Worm (Caenorhabditis elegans) whole organism, mixed stage, embryonic: ENCODE results near the gene nlp-18.

Experiments used
- M03D4.4 ChIP-seq: sonication (generic microtip); optimal IDR thresholded peaks from 2 replicates; lab custom pipeline; 2017; ENCODE audit warnings: mild to moderate bottlenecking, missing genetic modification characterization, missing compliant biosample characterization
- bed-3 ChIP-seq: fragments of 200-800 bp; sonication (Bioruptor generic); optimal IDR thresholded peaks from 3 replicates; lab custom pipeline; 2018; ENCODE audit warnings: mild to moderate bottlenecking, missing genetic modification characterization, moderate library complexity, missing compliant biosample characterization
- blmp-1 ChIP-seq: fragments of 150-350 bp; optimal IDR thresholded peaks from 2 replicates; lab custom pipeline; 2014; ENCODE audit warnings: missing biosample characterization, missing genetic modification characterization
- ceh-39 ChIP-seq: fragments of 150-350 bp; optimal IDR thresholded peaks from 2 replicates; lab custom pipeline; 2014; ENCODE audit warnings: missing biosample characterization, missing genetic modification characterization
- ceh-43 ChIP-seq: fragments of 200-800 bp; sonication (Bioruptor generic); optimal IDR thresholded peaks from 2 replicates; lab custom pipeline; 2018; ENCODE audit warnings: mild to moderate bottlenecking, missing genetic modification characterization, moderate library complexity, missing compliant biosample characterization
- ces-1 ChIP-seq: fragments of 150-350 bp; optimal IDR thresholded peaks from 2 replicates; lab custom pipeline; 2014; ENCODE audit warnings: missing biosample characterization, missing genetic modification reagents, missing genetic modification characterization
- cnd-1 ChIP-seq: fragments of 200-800 bp; sonication (Bioruptor generic); optimal IDR thresholded peaks from 2 replicates; lab custom pipeline; 2018; ENCODE audit warnings: mild to moderate bottlenecking, missing genetic modification characterization, missing compliant biosample characterization
- drap-1 ChIP-seq: fragments of 200-800 bp; sonication (Bioruptor generic); optimal IDR thresholded peaks from 3 replicates; lab custom pipeline; 2018; ENCODE audit warnings: mild to moderate bottlenecking, missing genetic modification characterization, missing compliant biosample characterization
- elt-1 ChIP-seq: sonication (generic microtip); optimal IDR thresholded peaks from 2 replicates; lab custom pipeline; 2017; ENCODE audit warnings: missing genetic modification characterization, mild to moderate bottlenecking, missing compliant biosample characterization, antibody characterized with exemption, moderate library complexity, borderline replicate concordance; ENCODE audit not compliant: insufficient read depth
- elt-3 ChIP-seq: fragments of 150-350 bp; optimal IDR thresholded peaks from 2 replicates; lab custom pipeline; 2014; ENCODE audit warnings: missing biosample characterization, missing genetic modification characterization
- flh-1 ChIP-seq: fragments of 200-800 bp; sonication (Bioruptor generic); optimal IDR thresholded peaks from 2 replicates; lab custom pipeline; 2018; ENCODE audit warnings: mild to moderate bottlenecking, missing genetic modification characterization, moderate library complexity, missing compliant biosample characterization
- ham-2 ChIP-seq: fragments of 200-800 bp; sonication (Bioruptor generic); optimal IDR thresholded peaks from 2 replicates; lab custom pipeline; 2018; ENCODE audit warnings: mild to moderate bottlenecking, missing genetic modification characterization, missing compliant biosample characterization
- hlh-1 ChIP-seq: fragments of 150-350 bp; optimal IDR thresholded peaks from 2 replicates; lab custom pipeline; 2014; ENCODE audit warnings: missing biosample characterization, missing genetic modification reagents, missing genetic modification characterization
- lin-13 ChIP-seq: fragments of 150-350 bp; optimal IDR thresholded peaks from 2 replicates; lab custom pipeline; 2014; ENCODE audit warnings: missing biosample characterization, missing genetic modification characterization
- lin-32 ChIP-seq: fragments of 200-800 bp; sonication (Bioruptor generic); optimal IDR thresholded peaks from 2 replicates; lab custom pipeline; 2018; ENCODE audit warnings: mild to moderate bottlenecking, missing genetic modification characterization, missing compliant biosample characterization
- lsy-2 ChIP-seq: fragments of 150-350 bp; optimal IDR thresholded peaks from 2 replicates; lab custom pipeline; 2014; ENCODE audit warnings: missing biosample characterization, missing genetic modification characterization
- mab-5 ChIP-seq: fragments of 150-350 bp; optimal IDR thresholded peaks from 2 replicates; lab custom pipeline; 2014; ENCODE audit warnings: missing biosample characterization, missing genetic modification characterization
- mep-1 ChIP-seq: fragments of 150-350 bp; optimal IDR thresholded peaks from 2 replicates; lab custom pipeline; 2017; ENCODE audit warnings: missing biosample characterization, missing genetic modification reagents, missing genetic modification characterization, inconsistent platforms
- mls-2 ChIP-seq: sonication (generic microtip); optimal IDR thresholded peaks from 2 replicates; lab custom pipeline; 2016; ENCODE audit warnings: mild to moderate bottlenecking, missing genetic modification characterization, moderate library complexity, missing compliant biosample characterization
- nhr-12 ChIP-seq: fragments of 150-350 bp; optimal IDR thresholded peaks from 2 replicates; lab custom pipeline; 2014; ENCODE audit warnings: missing biosample characterization, missing genetic modification characterization
- nhr-2 ChIP-seq: fragments of 150-350 bp; optimal IDR thresholded peaks from 2 replicates; lab custom pipeline; 2014; ENCODE audit warnings: missing biosample characterization, missing genetic modification characterization
- nhr-237 ChIP-seq: fragments of 150-350 bp; optimal IDR thresholded peaks from 2 replicates; lab custom pipeline; 2014; ENCODE audit warnings: missing biosample characterization, missing genetic modification characterization
- nhr-28 ChIP-seq: fragments of 150-350 bp; optimal IDR thresholded peaks from 2 replicates; lab custom pipeline; 2014; ENCODE audit warnings: missing biosample characterization, missing genetic modification characterization
- nhr-76 ChIP-seq: sonication (generic microtip); optimal IDR thresholded peaks from 2 replicates; lab custom pipeline; 2017; ENCODE audit warnings: missing biosample characterization, missing genetic modification characterization
- pha-4 ChIP-seq: fragments of 150-350 bp; optimal IDR thresholded peaks from 2 replicates; lab custom pipeline; 2018; ENCODE audit warnings: missing biosample characterization, missing genetic modification reagents, missing genetic modification characterization
- sem-2 ChIP-seq: fragments of 200-800 bp; sonication (Bioruptor generic); optimal IDR thresholded peaks from 2 replicates; lab custom pipeline; 2018; ENCODE audit warnings: mild to moderate bottlenecking, missing genetic modification characterization, missing compliant biosample characterization
- snpc-4 ChIP-seq: fragments of 150-350 bp; optimal IDR thresholded peaks from 2 replicates; lab custom pipeline; 2014; ENCODE audit warnings: missing biosample characterization, missing genetic modification characterization
- sptf-1 ChIP-seq: sonication (generic microtip); optimal IDR thresholded peaks from 2 replicates; lab custom pipeline; 2017; ENCODE audit warnings: mild to moderate bottlenecking, missing genetic modification characterization, moderate library complexity, missing compliant biosample characterization
- unc-120 ChIP-seq: sonication (generic microtip); optimal IDR thresholded peaks from 2 replicates; lab custom pipeline; 2017; ENCODE audit warnings: missing genetic modification characterization, missing compliant biosample characterization; ENCODE audit not compliant: poor library complexity, severe bottlenecking
- unc-39 ChIP-seq: fragments of 150-350 bp; optimal IDR thresholded peaks from 2 replicates; lab custom pipeline; 2014; ENCODE audit warnings: missing biosample characterization, missing genetic modification characterization
- unc-62 ChIP-seq: fragments of 150-350 bp; optimal IDR thresholded peaks from 2 replicates; lab custom pipeline; 2014; ENCODE audit warnings: missing biosample characterization, missing genetic modification reagents, missing genetic modification characterization
- zip-8 ChIP-seq: fragments of 150-350 bp; optimal IDR thresholded peaks from 2 replicates; lab custom pipeline; 2014; ENCODE audit warnings: missing biosample characterization, missing genetic modification characterization
- ztf-11 ChIP-seq: fragments of 150-350 bp; optimal IDR thresholded peaks from 2 replicates; lab custom pipeline; 2014; ENCODE audit warnings: missing biosample characterization, missing genetic modification characterization

Gene nlp-18

ce11 chrII:11048930-11049329 is 18.7 kb upstream of the nlp-18 start, which contains the start of gene F33A8.4:
F33A8.4 (minus strand) TSS chrII:11049030.
- TF ChIP-seq mep-1 (tag; lab: Kevin White, UChicago) (no peak), nhr-237 (no peak), ces-1 (GFP tag; lab: Kevin White, UChicago) (no peak), bed-3 (GFP tag; lab: Kevin White, UChicago) (no peak), nhr-12 (tag; lab: Kevin White, UChicago) (no peak), sptf-1 (no peak), ztf-11 (tag; lab: Kevin White, UChicago) (no peak)
- TF ChIP-seq, all 35 proteins: peak for 0

ce11 chrII:11045872-11046271 is 15.7 kb upstream of the nlp-18 start, which contains the start of gene col-83:
col-83 (minus strand) TSS chrII:11045972.
- no peak for TF ChIP-seq zip-8 (tag; lab: Kevin White, UChicago)
- no peak for TF ChIP-seq blmp-1 (tag; lab: Kevin White, UChicago)
- TF ChIP-seq M03D4.4 (tag; lab: Kevin White, UChicago): no peak
- TF ChIP-seq ceh-39 (tag; lab: Kevin White, UChicago): no peak
- TF ChIP-seq lin-13 (tag; lab: Kevin White, UChicago): no peak
- TF ChIP-seq pha-4 (tag; lab: Kevin White, UChicago): no peak
- no peak for TF ChIP-seq elt-1 (tag; lab: Kevin White, UChicago)
- no peak for TF ChIP-seq ztf-11 (tag; lab: Kevin White, UChicago)
- no peak for TF ChIP-seq sptf-1
- TF ChIP-seq mep-1 (tag; lab: Kevin White, UChicago): no peak
- no peak for TF ChIP-seq sem-2
- TF ChIP-seq nhr-2 (tag; lab: Kevin White, UChicago): no peak
- no peak for TF ChIP-seq ceh-43 (GFP tag; lab: Kevin White, UChicago)
- TF ChIP-seq, all 35 proteins: peak for 0

ce11 chrII:11044193-11044568 is 14.0 kb upstream of the nlp-18 start:
- TF ChIP-seq mab-5 (tag; lab: Kevin White, UChicago) (no peak), nhr-76 (no peak), cnd-1 (tag; lab: Kevin White, UChicago) (no peak), sptf-1 (no peak), unc-62 (GFP tag; lab: Kevin White, UChicago) (no peak), pha-4 (tag; lab: Kevin White, UChicago) (no peak), mep-1 (tag; lab: Kevin White, UChicago) (no peak), bed-3 (GFP tag; lab: Kevin White, UChicago) (no peak), nhr-2 (tag; lab: Kevin White, UChicago) (no peak), unc-120 (no peak), unc-39 (tag; lab: Kevin White, UChicago) (no peak), lin-13 (tag; lab: Kevin White, UChicago) (no peak), ham-2 (GFP tag; lab: Kevin White, UChicago) (no peak), ceh-43 (GFP tag; lab: Kevin White, UChicago) (no peak), mls-2 (tag; lab: Kevin White, UChicago) (no peak), nhr-12 (tag; lab: Kevin White, UChicago) (no peak), flh-1 (GFP tag; lab: Kevin White, UChicago) (no peak), zip-8 (tag; lab: Kevin White, UChicago) (no peak), blmp-1 (tag; lab: Kevin White, UChicago) (no peak)

ce11 chrII:11043546-11044192 is 13.5 kb upstream of the nlp-18 start:
- TF ChIP-seq nhr-237 (no peak), unc-120 (no peak), ces-1 (GFP tag; lab: Kevin White, UChicago) (no peak), elt-1 (tag; lab: Kevin White, UChicago) (peak; percentile 97), zip-8 (tag; lab: Kevin White, UChicago) (peak; percentile 88)
- TF ChIP-seq, all 35 proteins: peak for 2

ce11 chrII:11042878-11043331 is 12.7 kb upstream of the nlp-18 start:
- TF ChIP-seq zip-8 (tag; lab: Kevin White, UChicago) (no peak), elt-1 (tag; lab: Kevin White, UChicago) (no peak), lsy-2 (tag; lab: Kevin White, UChicago) (peak; percentile 25), bed-3 (GFP tag; lab: Kevin White, UChicago) (no peak), M03D4.4 (tag; lab: Kevin White, UChicago) (peak; percentile 56), unc-62 (GFP tag; lab: Kevin White, UChicago) (no peak), sem-2 (no peak), lin-13 (tag; lab: Kevin White, UChicago) (peak; percentile 45), sptf-1 (peak; percentile 70), unc-39 (tag; lab: Kevin White, UChicago) (no peak), cnd-1 (tag; lab: Kevin White, UChicago) (peak; percentile 51), lin-32 (GFP tag; lab: Kevin White, UChicago) (peak; percentile 41), drap-1 (peak; percentile 67), pha-4 (tag; lab: Kevin White, UChicago) (peak; percentile 30), mep-1 (tag; lab: Kevin White, UChicago) (peak; percentile 28), nhr-2 (tag; lab: Kevin White, UChicago) (peak; percentile 37), unc-120 (peak; percentile 81), blmp-1 (tag; lab: Kevin White, UChicago) (no peak), nhr-28 (no peak), mab-5 (tag; lab: Kevin White, UChicago) (no peak), snpc-4 (no peak), ces-1 (GFP tag; lab: Kevin White, UChicago) (peak; percentile 80), ceh-39 (tag; lab: Kevin White, UChicago) (peak; percentile 84), ceh-43 (GFP tag; lab: Kevin White, UChicago) (no peak), ham-2 (GFP tag; lab: Kevin White, UChicago) (peak; percentile 81), ztf-11 (tag; lab: Kevin White, UChicago) (peak; percentile 42), flh-1 (GFP tag; lab: Kevin White, UChicago) (no peak), hlh-1 (tag; lab: Kevin White, UChicago) (peak; percentile 68), mls-2 (tag; lab: Kevin White, UChicago) (peak; percentile 71), nhr-76 (no peak), nhr-237 (peak; percentile 3), nhr-12 (tag; lab: Kevin White, UChicago) (no peak), elt-3 (no peak)
